Worm (Caenorhabditis elegans): Measurements from ENCODE around the gene mrt-2.
A peak's percentile ranks its signal among the peaks of the same experiment; 100 is the strongest.

The mrt-2 gene

DNA sequence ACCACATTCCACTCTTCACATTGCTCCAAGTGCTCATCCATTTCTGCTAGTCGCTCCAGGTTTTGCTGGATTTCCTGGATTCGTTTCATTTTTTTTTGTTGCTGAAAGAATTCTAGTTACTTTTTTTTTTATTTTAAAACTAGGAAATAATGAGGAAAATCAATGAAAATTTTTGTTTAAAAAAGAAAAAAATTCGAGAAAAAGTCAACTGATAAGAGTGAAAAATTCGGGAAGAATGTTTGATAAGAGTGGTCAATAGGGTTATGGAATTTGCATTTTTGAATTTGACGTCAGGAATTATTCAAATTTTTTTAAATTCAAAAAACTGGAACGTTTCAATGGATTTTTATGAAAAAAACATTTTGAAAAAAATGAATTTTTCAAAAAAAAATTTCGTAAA lies 20.0 kb upstream of the mrt-2 start, which contains the start of gene Y41C4A.12:
Gene Y41C4A.12, minus strand, starts transcription at position 101 of the 400 bp plus-strand sequence.
- TF ChIP-seq lsy-12 (tag; optimal IDR thresholded peaks at IDR 0.05): no peak
- no peak for TF ChIP-seq aly-2 (tag; optimal IDR thresholded peaks at IDR 0.05)
- TF ChIP-seq mml-1 (tag; optimal IDR thresholded peaks at IDR 0.05): no peak
- no peak for TF ChIP-seq nhr-23 (tag; optimal IDR thresholded peaks at IDR 0.05)
- TF ChIP-seq nhr-77 (tag; optimal IDR thresholded peaks at IDR 0.05): no peak
- no peak for TF ChIP-seq elt-1 (tag; optimal IDR thresholded peaks at IDR 0.05)
- no peak for TF ChIP-seq snpc-4 (tag; optimal IDR thresholded peaks at IDR 0.05)
- TF ChIP-seq ceh-9 (tag; optimal IDR thresholded peaks at IDR 0.05): no peak
- TF ChIP-seq nhr-67 (tag; optimal IDR thresholded peaks at IDR 0.05): no peak
- no peak for TF ChIP-seq elt-2 (tag; optimal IDR thresholded peaks at IDR 0.05)
- no peak for TF ChIP-seq nhr-237 (tag; optimal IDR thresholded peaks at IDR 0.05)
- no peak for TF ChIP-seq unc-39 (tag; optimal IDR thresholded peaks at IDR 0.05)
- TF ChIP-seq nfya-1 (tag; optimal IDR thresholded peaks at IDR 0.05; ENCODE audit: insufficient read depth): no peak
- TF ChIP-seq nhr-76 (tag; optimal IDR thresholded peaks at IDR 0.05): no peak

DNA sequence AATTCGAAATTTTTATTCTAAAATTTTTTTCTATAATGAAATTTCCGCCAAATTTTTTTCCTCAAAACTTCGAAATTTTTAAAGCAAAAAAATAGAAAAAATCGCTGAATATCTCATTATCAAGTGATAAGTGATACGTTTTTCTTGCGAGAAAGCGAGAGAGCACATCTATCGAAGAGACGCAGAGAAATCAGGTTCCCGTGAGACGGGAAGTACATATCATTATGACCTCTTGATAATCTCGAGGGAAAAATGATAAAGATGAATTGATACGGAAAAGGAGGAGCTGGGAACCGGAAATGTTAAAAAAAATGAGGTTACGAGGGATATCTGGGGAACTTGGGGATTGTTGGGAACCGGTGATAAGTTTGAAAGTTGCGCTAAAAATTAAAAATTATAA lies 19.6 kb upstream of the mrt-2 start:
- TF ChIP-seq hmg-11 (tag; optimal IDR thresholded peaks at IDR 0.05) (peak; percentile 5), elt-2 (tag; optimal IDR thresholded peaks at IDR 0.05) (peak; percentile 74), egl-27 (tag; optimal IDR thresholded peaks at IDR 0.05) (no peak), ztf-11 (tag; optimal IDR thresholded peaks at IDR 0.05) (no peak), nhr-23 (tag; optimal IDR thresholded peaks at IDR 0.05) (peak; percentile 49), nhr-12 (tag; optimal IDR thresholded peaks at IDR 0.05) (no peak), jun-1 (tag; optimal IDR thresholded peaks at IDR 0.05) (no peak), elt-3 (tag; optimal IDR thresholded peaks at IDR 0.05) (peak in 2 of 3 experiments; percentile 87 to 91)

DNA sequence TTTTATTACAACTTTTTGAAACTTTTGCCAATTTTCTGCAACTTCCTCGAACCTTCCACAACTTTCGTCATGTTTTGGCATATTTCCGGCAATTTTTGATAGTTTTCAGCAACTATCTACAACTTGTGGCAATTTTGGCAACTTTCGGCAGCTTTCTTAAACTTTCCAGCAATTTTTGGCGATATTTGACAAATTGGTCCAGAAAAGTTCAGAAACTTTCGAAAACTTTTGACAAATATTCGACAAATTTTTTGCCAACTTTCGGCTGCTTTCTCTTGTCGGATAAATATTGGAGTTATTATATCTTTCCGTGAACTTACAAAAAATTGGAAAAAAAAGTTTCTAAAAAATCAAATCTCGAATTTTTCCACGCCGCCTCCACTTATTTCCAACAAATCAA lies 16.3 kb upstream of the mrt-2 start, which contains the start of gene Y41C4A.18:
Gene Y41C4A.18, plus strand, starts transcription at position 301 of the 400 bp plus-strand sequence.
- TF ChIP-seq snpc-4 (tag; optimal IDR thresholded peaks at IDR 0.05) (no peak), lsy-12 (tag; optimal IDR thresholded peaks at IDR 0.05) (no peak), nhr-43 (tag; optimal IDR thresholded peaks at IDR 0.05; ENCODE audit: poor library complexity, severe bottlenecking) (no peak), nhr-67 (tag; optimal IDR thresholded peaks at IDR 0.05) (no peak), fkh-2 (tag; optimal IDR thresholded peaks at IDR 0.05) (no peak), nhr-76 (tag; optimal IDR thresholded peaks at IDR 0.05) (no peak), nhr-23 (tag; optimal IDR thresholded peaks at IDR 0.05) (no peak)

DNA sequence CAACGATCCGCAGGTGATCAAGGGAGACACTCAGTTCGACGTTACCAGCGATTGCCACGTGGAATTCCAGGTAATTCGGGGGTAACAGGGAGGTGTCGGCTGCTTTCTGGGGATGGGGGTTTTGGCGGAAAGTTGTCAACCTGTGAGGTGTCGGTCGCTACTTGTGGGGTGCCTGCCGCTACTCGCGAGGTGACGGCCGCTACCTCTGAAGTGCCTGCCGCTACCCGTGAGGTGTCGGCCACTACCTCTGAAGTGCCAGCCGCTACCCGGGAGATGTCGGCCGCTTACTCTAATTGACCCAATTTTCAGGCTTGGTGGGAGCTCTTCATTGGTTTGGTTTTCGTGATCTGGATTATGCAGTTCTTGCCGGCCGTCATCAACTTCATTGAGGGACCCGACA lies 15.7 kb upstream of the mrt-2 start:
- TF ChIP-seq pha-4 (tag; optimal IDR thresholded peaks at IDR 0.05) (no peak), elt-1 (tag; optimal IDR thresholded peaks at IDR 0.05) (no peak), lin-39 (tag; optimal IDR thresholded peaks at IDR 0.05) (no peak), ceh-82 (tag; optimal IDR thresholded peaks at IDR 0.05) (no peak), sea-2 (GFP tag; optimal IDR thresholded peaks at IDR 0.05) (no peak), daf-12 (tag; optimal IDR thresholded peaks at IDR 0.05) (no peak), aly-2 (tag; optimal IDR thresholded peaks at IDR 0.05) (no peak), ceh-16 (tag; optimal IDR thresholded peaks at IDR 0.05) (no peak), nhr-67 (tag; optimal IDR thresholded peaks at IDR 0.05) (no peak), fkh-10 (GFP tag; optimal IDR thresholded peaks at IDR 0.05) (no peak), lsy-12 (tag; optimal IDR thresholded peaks at IDR 0.05) (no peak), eor-1 (tag; optimal IDR thresholded peaks at IDR 0.05) (no peak), nhr-76 (tag; optimal IDR thresholded peaks at IDR 0.05) (no peak), nhr-77 (tag; optimal IDR thresholded peaks at IDR 0.05) (no peak)

DNA sequence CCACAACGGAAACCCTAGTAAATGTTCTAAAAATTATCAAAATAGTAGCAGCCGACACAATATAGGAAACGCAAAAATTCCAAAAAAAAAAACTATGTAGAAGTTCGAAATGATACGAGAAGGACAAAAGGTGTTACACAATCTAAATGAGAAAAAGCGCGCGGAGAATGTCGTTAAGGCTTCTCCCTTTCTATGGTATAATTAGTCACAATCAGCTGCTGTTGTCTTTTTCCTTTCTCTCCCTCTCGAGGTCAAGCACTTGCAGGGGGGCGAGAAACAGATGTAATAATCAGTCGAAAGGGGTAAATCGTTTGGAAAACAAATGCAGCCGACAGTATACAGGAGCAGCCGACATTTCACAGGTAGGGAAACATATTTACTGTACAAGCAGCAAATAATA lies 15.1 kb upstream of the mrt-2 start:
- TF ChIP-seq nhr-11 (tag; optimal IDR thresholded peaks at IDR 0.05) (no peak), unc-62 (GFP tag; optimal IDR thresholded peaks at IDR 0.05) (no peak), snpc-4 (tag; optimal IDR thresholded peaks at IDR 0.05) (no peak), egl-5 (tag; optimal IDR thresholded peaks at IDR 0.05) (no peak), skn-1 (tag; optimal IDR thresholded peaks at IDR 0.05) (no peak), unc-39 (tag; optimal IDR thresholded peaks at IDR 0.05) (no peak), sea-2 (GFP tag; optimal IDR thresholded peaks at IDR 0.05) (no peak), nhr-12 (tag; optimal IDR thresholded peaks at IDR 0.05) (no peak), elt-3 (tag; optimal IDR thresholded peaks at IDR 0.05) (no peak), fos-1 (tag; optimal IDR thresholded peaks at IDR 0.05) (no peak), egl-27 (tag; optimal IDR thresholded peaks at IDR 0.05) (no peak), pqm-1 (tag; optimal IDR thresholded peaks at IDR 0.05) (no peak), jun-1 (tag; optimal IDR thresholded peaks at IDR 0.05) (no peak), mdl-1 (tag; optimal IDR thresholded peaks at IDR 0.05) (no peak), ceh-16 (tag; optimal IDR thresholded peaks at IDR 0.05) (no peak), nhr-237 (tag; optimal IDR thresholded peaks at IDR 0.05) (no peak), nhr-77 (tag; optimal IDR thresholded peaks at IDR 0.05) (no peak)
